Worm (Caenorhabditis elegans) whole organism, early embryonic: Measurements from ENCODE around the gene fbxb-38.
"Not testable (repeated sequence)": the region's sequence is repeated elsewhere in the genome, so short reads cannot be mapped to it uniquely, and the experiment has no call there.

Experiments used
- B0310.2 ChIP-seq: sonication (generic microtip); optimal IDR thresholded peaks from 2 replicates; lab custom pipeline; 2016; ENCODE audit warnings: mild to moderate bottlenecking, missing genetic modification characterization, missing compliant biosample characterization
- F13C5.2 ChIP-seq: sonication (generic microtip); optimal IDR thresholded peaks from 2 replicates; lab custom pipeline; 2017; ENCODE audit warnings: mild to moderate bottlenecking, missing genetic modification characterization, inconsistent platforms, missing compliant biosample characterization
- aly-1 ChIP-seq: sonication (generic microtip); optimal IDR thresholded peaks from 2 replicates; lab custom pipeline; 2016; ENCODE audit warnings: missing genetic modification characterization, missing compliant biosample characterization
- ama-1 ChIP-seq: fragments of 150-350 bp; optimal IDR thresholded peaks from 2 replicates; lab custom pipeline; 2014
- ceh-13 ChIP-seq: fragments of 200-800 bp; sonication (Bioruptor generic); optimal IDR thresholded peaks from 2 replicates; lab custom pipeline; 2018; ENCODE audit warnings: mild to moderate bottlenecking, missing genetic modification characterization, missing compliant biosample characterization
- ceh-36 ChIP-seq: sonication (generic microtip); optimal IDR thresholded peaks from 2 replicates; lab custom pipeline; 2016; ENCODE audit warnings: missing genetic modification characterization, inconsistent platforms, missing compliant biosample characterization
- ets-7 ChIP-seq: sonication (generic microtip); optimal IDR thresholded peaks from 2 replicates; lab custom pipeline; 2016; ENCODE audit warnings: missing genotype, missing genetic modification characterization, missing compliant biosample characterization
- flt-1 ChIP-seq: fragments of 200-800 bp; sonication (Bioruptor generic); IDR thresholded peaks from 2 replicates; pipeline ENCODE4 v1.3.6; 2022; ENCODE audit warnings: missing genetic modification characterization, missing compliant biosample characterization
- hmbx-1 ChIP-seq: sonication (generic microtip); optimal IDR thresholded peaks from 2 replicates; lab custom pipeline; 2016; ENCODE audit warnings: mild to moderate bottlenecking, missing genetic modification characterization, missing compliant biosample characterization
- hmg-4 ChIP-seq: fragments of 200-800 bp; sonication (Bioruptor generic); optimal IDR thresholded peaks from 2 replicates; lab custom pipeline; 2018; ENCODE audit warnings: mild to moderate bottlenecking, missing genetic modification characterization, missing compliant biosample characterization
- hnd-1 ChIP-seq: sonication (generic microtip); optimal IDR thresholded peaks from 2 replicates; lab custom pipeline; 2016; ENCODE audit warnings: missing genetic modification characterization, missing compliant biosample characterization
- pes-1 ChIP-seq: fragments of 200-800 bp; sonication (Bioruptor generic); IDR thresholded peaks from 2 replicates; pipeline ENCODE4 v1.3.6; 2022; ENCODE audit warnings: missing genetic modification reagents, missing genetic modification characterization, missing compliant biosample characterization
- scrt-1 ChIP-seq: fragments of 200-800 bp; sonication (Bioruptor generic); IDR thresholded peaks from 2 replicates; pipeline ENCODE4 v1.3.6; 2022; ENCODE audit warnings: missing genetic modification characterization, missing compliant biosample characterization
- sea-1 ChIP-seq: fragments of 200-800 bp; sonication (Bioruptor generic); conservative IDR thresholded peaks from 2 replicates; pipeline ENCODE4 v1.3.6; 2022; ENCODE audit warnings: missing genetic modification characterization, missing compliant biosample characterization
- tbx-11 ChIP-seq: fragments of 200-800 bp; sonication (Bioruptor generic); IDR thresholded peaks from 2 replicates; pipeline ENCODE4 v1.3.6; 2022; ENCODE audit warnings: missing genetic modification characterization, missing compliant biosample characterization
- tbx-37 ChIP-seq: fragments of 200-800 bp; sonication (Bioruptor generic); conservative IDR thresholded peaks from 2 replicates; pipeline ENCODE4 v1.3.6; 2022; ENCODE audit warnings: missing genetic modification reagents, missing genetic modification characterization, missing compliant biosample characterization
- tra-4 ChIP-seq: sonication (generic microtip); optimal IDR thresholded peaks from 2 replicates; lab custom pipeline; 2017; ENCODE audit warnings: missing genetic modification characterization, missing compliant biosample characterization

fbxb-38 gene

ce11 chrII:2163370-2163882 is 5.1 kb downstream of the fbxb-38 start, which contains the start of gene C33C12.11:
Gene C33C12.11 (minus strand): TSS chrII:2163832.
- TF ChIP-seq hmbx-1 (tag; lab: Kevin White, UChicago); tbx-37; ceh-36: not testable (repeated sequence)

ce11 chrII:2153708-2154107 is 14.9 kb downstream of the fbxb-38 start, which contains the start of gene math-18:
Gene math-18 (plus strand): TSS chrII:2154008.
- not testable (repeated sequence) for TF ChIP-seq pes-1; hmg-4 (GFP tag; lab: Kevin White, UChicago); ets-7

- TF ChIP-seq ceh-36 = no peak
- TF ChIP-seq tbx-37 = no peak
- TF ChIP-seq flt-1 = no peak
- no peak for TF ChIP-seq ceh-13
- no peak for TF ChIP-seq aly-1 (tag; lab: Kevin White, UChicago)
- TF ChIP-seq F13C5.2 (tag; lab: Kevin White, UChicago) = no peak
Observed at ce11 chrII:2152455-2152854, 16.1 kb downstream of the fbxb-38 start.

ce11 chrII:2150485-2150985 is 18.0 kb downstream of the fbxb-38 start, which contains the start of the genes C40A11.7 and C40A11.8:
Gene C40A11.7 (minus strand): TSS chrII:2150585.
Gene C40A11.8 (minus strand): TSS chrII:2150935.
- TF ChIP-seq ceh-36 = no peak
- no peak for TF ChIP-seq aly-1 (tag; lab: Kevin White, UChicago)
- TF ChIP-seq tbx-37 = no peak
- TF ChIP-seq flt-1 = no peak
- no peak for TF ChIP-seq tra-4
- TF ChIP-seq hmg-4 (GFP tag; lab: Kevin White, UChicago) = no peak
- TF ChIP-seq ama-1 (lab: Kevin White, UChicago) = no peak
- TF ChIP-seq F13C5.2 (tag; lab: Kevin White, UChicago) = no peak
- no peak for TF ChIP-seq ets-7
- no peak for TF ChIP-seq pes-1
- TF ChIP-seq hmbx-1 (tag; lab: Kevin White, UChicago) = no peak
- no peak for TF ChIP-seq sea-1
- no peak for TF ChIP-seq tbx-11
- no peak for TF ChIP-seq B0310.2 (tag; lab: Kevin White, UChicago)
- TF ChIP-seq ceh-13 = no peak
- TF ChIP-seq hnd-1 (tag; lab: Kevin White, UChicago) = no peak
- TF ChIP-seq scrt-1 = no peak

- no peak for TF ChIP-seq F13C5.2 (tag; lab: Kevin White, UChicago)
- TF ChIP-seq aly-1 (tag; lab: Kevin White, UChicago) = no peak
- no peak for TF ChIP-seq hmbx-1 (tag; lab: Kevin White, UChicago)
- no peak for TF ChIP-seq ama-1 (lab: Kevin White, UChicago)
- TF ChIP-seq tbx-11 = no peak
- TF ChIP-seq flt-1 = no peak
- TF ChIP-seq tra-4 = no peak
- TF ChIP-seq ceh-36 = no peak
Observed at ce11 chrII:2146900-2147375, 21.6 kb downstream of the fbxb-38 start, which contains the start of gene C40A11.2. Gene C40A11.2 (plus strand): TSS chrII:2146950.

- TF ChIP-seq tbx-11 (no peak), hnd-1 (tag; lab: Kevin White, UChicago) (no peak), ceh-36 (no peak), hmbx-1 (tag; lab: Kevin White, UChicago) (no peak), ama-1 (lab: Kevin White, UChicago) (no peak), aly-1 (tag; lab: Kevin White, UChicago) (no peak), scrt-1 (no peak), B0310.2 (tag; lab: Kevin White, UChicago) (no peak), ets-7 (no peak), sea-1 (no peak), F13C5.2 (tag; lab: Kevin White, UChicago) (no peak), hmg-4 (GFP tag; lab: Kevin White, UChicago) (no peak), pes-1 (no peak), tra-4 (no peak), tbx-37 (no peak), ceh-13 (no peak)
Observed at ce11 chrII:2145566-2145965, 23.0 kb downstream of the fbxb-38 start, which contains the start of gene C40A11.6. Gene C40A11.6 (minus strand): TSS chrII:2145666.

- TF ChIP-seq ama-1 (lab: Kevin White, UChicago) (no peak), ets-7 (no peak), pes-1 (no peak), ceh-13 (no peak), flt-1 (no peak), scrt-1 (no peak), F13C5.2 (tag; lab: Kevin White, UChicago) (no peak)
Observed at ce11 chrII:2140817-2141216, 27.7 kb downstream of the fbxb-38 start, which contains the start of gene C40A11.3. Gene C40A11.3 (plus strand): TSS chrII:2141117.

ce11 chrII:2138901-2139300 is 29.7 kb downstream of the fbxb-38 start:
- TF ChIP-seq tra-4 = no peak
- TF ChIP-seq tbx-11 = no peak
- TF ChIP-seq flt-1 = no peak
- TF ChIP-seq sea-1 = no peak
- TF ChIP-seq ets-7 = no peak
- TF ChIP-seq ceh-13 = no peak
- no peak for TF ChIP-seq tbx-37
- TF ChIP-seq B0310.2 (tag; lab: Kevin White, UChicago) = no peak
- TF ChIP-seq pes-1 = no peak
- no peak for TF ChIP-seq ceh-36
- no peak for TF ChIP-seq aly-1 (tag; lab: Kevin White, UChicago)
- no peak for TF ChIP-seq hmg-4 (GFP tag; lab: Kevin White, UChicago)
- no peak for TF ChIP-seq hmbx-1 (tag; lab: Kevin White, UChicago)
- TF ChIP-seq scrt-1 = no peak

- TF ChIP-seq hmbx-1 (tag; lab: Kevin White, UChicago) = no peak
- TF ChIP-seq pes-1 = no peak
- no peak for TF ChIP-seq hmg-4 (GFP tag; lab: Kevin White, UChicago)
- no peak for TF ChIP-seq aly-1 (tag; lab: Kevin White, UChicago)
- TF ChIP-seq scrt-1 = no peak
- TF ChIP-seq tbx-37 = no peak
- no peak for TF ChIP-seq sea-1
- TF ChIP-seq ceh-36 = no peak
- no peak for TF ChIP-seq flt-1
- no peak for TF ChIP-seq hnd-1 (tag; lab: Kevin White, UChicago)
Observed at ce11 chrII:2137235-2137634, 31.3 kb downstream of the fbxb-38 start, which contains the start of gene C40A11.4. Gene C40A11.4 (plus strand): TSS chrII:2137422.
